Worm (Caenorhabditis elegans): ENCODE results near the gene clec-172.

DNA sequence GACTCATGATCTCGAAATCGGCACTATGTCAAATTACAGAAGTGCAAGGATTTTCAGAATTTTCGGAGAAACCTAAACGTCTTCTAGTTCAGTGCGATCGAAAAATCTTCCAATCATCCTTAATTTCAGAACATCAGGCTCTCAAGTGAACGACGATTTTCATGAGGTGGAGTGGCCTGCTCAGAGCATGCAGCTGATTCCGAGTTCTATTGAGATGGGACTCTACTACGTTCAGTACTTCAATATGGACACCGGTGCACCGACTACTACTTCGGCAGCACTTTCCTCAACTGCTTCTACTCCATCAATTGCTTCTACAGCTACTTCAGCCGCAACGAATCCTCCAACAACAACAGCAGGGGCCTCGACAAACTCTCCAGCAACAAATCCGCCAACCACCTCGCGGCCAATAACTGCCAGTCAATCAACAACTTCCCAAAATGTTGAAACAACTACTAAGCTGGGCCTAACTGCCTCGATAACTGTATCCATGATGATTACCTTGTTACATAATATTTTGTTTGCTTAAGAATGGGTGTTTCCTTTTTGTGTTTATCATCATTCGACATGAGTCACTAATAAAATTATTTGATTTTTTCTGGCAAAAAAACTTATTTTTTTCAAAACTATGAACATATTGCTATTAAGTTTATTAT, 47.2 kb upstream of the clec-172 start, which contains the start of gene Y41D4B.15:
- no peak for TF ChIP-seq pat-9 (tag; optimal IDR thresholded peaks at IDR 0.05)
- no peak for TF ChIP-seq npax-4 (tag; optimal IDR thresholded peaks at IDR 0.05)
- no peak for TF ChIP-seq elt-2 (tag; optimal IDR thresholded peaks at IDR 0.05)
- no peak for TF ChIP-seq hlh-6 (tag; optimal IDR thresholded peaks at IDR 0.05)
- no peak for TF ChIP-seq mec-3 (tag; optimal IDR thresholded peaks at IDR 0.05; ENCODE audit: borderline replicate concordance)
- TF ChIP-seq ahr-1 (tag; optimal IDR thresholded peaks at IDR 0.05): no peak
- no peak for TF ChIP-seq pros-1 (tag; optimal IDR thresholded peaks at IDR 0.05)
- TF ChIP-seq gmeb-2 (tag; optimal IDR thresholded peaks at IDR 0.05): no peak
- TF ChIP-seq C08G9.2 (tag; optimal IDR thresholded peaks at IDR 0.05): no peak
- no peak for TF ChIP-seq ceh-18 (tag; optimal IDR thresholded peaks at IDR 0.05)
- no peak for TF ChIP-seq dve-1 (tag; optimal IDR thresholded peaks at IDR 0.05)
- no peak for TF ChIP-seq dmd-4 (tag; optimal IDR thresholded peaks at IDR 0.05; ENCODE audit: borderline replicate concordance)
- no peak for TF ChIP-seq rnt-1 (tag; optimal IDR thresholded peaks at IDR 0.05)

All from whole organism, late embryonic.